Fruit fly (Drosophila melanogaster) whole organism, embryonic: ENCODE measurements around the gene CG11951.

ENCODE experiments used
- Aef1 ChIP-seq: fragments of 200-800 bp; sonication (Bioruptor generic); IDR thresholded peaks from 3 replicates; pipeline ENCODE4 v1.3.6; 2022; ENCODE audit warnings: missing biosample characterization, missing genetic modification characterization
- Atf3 ChIP-seq: fragments of 200-800 bp; sonication (Bioruptor generic); optimal IDR thresholded peaks from 3 replicates; lab custom pipeline; 2016; ENCODE audit warnings: missing biosample characterization, missing genetic modification characterization
- BEAF-32 ChIP-seq: fragments of 200-800 bp; sonication (Bioruptor generic); optimal IDR thresholded peaks from 3 replicates; lab custom pipeline; 2017; ENCODE audit warnings: missing biosample characterization, missing genetic modification characterization, mild to moderate bottlenecking, moderate library complexity, missing genetic modification reagents
- CG11560 ChIP-seq: fragments of 200-800 bp; sonication (Bioruptor generic); IDR thresholded peaks from 3 replicates; pipeline ENCODE4 v1.3.6; 2022; ENCODE audit warnings: missing biosample characterization, missing genetic modification characterization
- CG12391 ChIP-seq: fragments of 200-800 bp; sonication (Bioruptor generic); optimal IDR thresholded peaks from 3 replicates; lab custom pipeline; 2018; ENCODE audit warnings: missing biosample characterization, mild to moderate bottlenecking, missing genetic modification characterization, moderate library complexity
- CG14710 ChIP-seq: fragments of 200-800 bp; sonication (Bioruptor generic); optimal IDR thresholded peaks from 3 replicates; lab custom pipeline; 2019; ENCODE audit warnings: missing biosample characterization, mild to moderate bottlenecking, missing genetic modification characterization, moderate library complexity
- CG17186 ChIP-seq: fragments of 200-800 bp; sonication (Bioruptor generic); optimal IDR thresholded peaks from 3 replicates; lab custom pipeline; 2017; ENCODE audit warnings: missing biosample characterization, missing genetic modification reagents, missing genetic modification characterization
- CG1792 ChIP-seq: fragments of 200-800 bp; sonication (Bioruptor generic); optimal IDR thresholded peaks from 2 replicates; lab custom pipeline; 2016; ENCODE audit warnings: missing biosample characterization, missing genetic modification characterization
- CG34224 ChIP-seq: fragments of 200-800 bp; sonication (Bioruptor generic); IDR thresholded peaks from 3 replicates; pipeline ENCODE4 v1.3.6; 2022; ENCODE audit warnings: missing biosample characterization, missing genetic modification characterization; ENCODE audit not compliant: partially characterized antibody
- CG3838 ChIP-seq: fragments of 200-800 bp; sonication (Bioruptor generic); optimal IDR thresholded peaks from 3 replicates; lab custom pipeline; 2016; ENCODE audit warnings: missing biosample characterization, missing genetic modification characterization
- CG5180 ChIP-seq: fragments of 200-800 bp; sonication (Bioruptor generic); optimal IDR thresholded peaks from 3 replicates; lab custom pipeline; 2017; ENCODE audit warnings: missing biosample characterization, missing genetic modification characterization, mild to moderate bottlenecking, moderate library complexity, missing genetic modification reagents
- CG7745 ChIP-seq: fragments of 200-800 bp; sonication (Bioruptor generic); optimal IDR thresholded peaks from 2 replicates; lab custom pipeline; 2018; ENCODE audit warnings: missing biosample characterization, mild to moderate bottlenecking, missing genetic modification characterization, moderate library complexity
- CG8359 ChIP-seq: fragments of 200-800 bp; sonication (Bioruptor generic); optimal IDR thresholded peaks from 2 replicates; lab custom pipeline; 2017; ENCODE audit warnings: missing biosample characterization, mild to moderate bottlenecking, missing genetic modification characterization, borderline replicate concordance
- CG8944 ChIP-seq: fragments of 200-800 bp; sonication (Bioruptor generic); optimal IDR thresholded peaks from 3 replicates; lab custom pipeline; 2016; ENCODE audit warnings: missing biosample characterization, missing genetic modification characterization
- D ChIP-seq, 2 experiments: fragments of 200-800 bp in 1 of 2; fragments of >200 bp in 1 of 2; sonication (Bioruptor generic) in 1 of 2; optimal IDR thresholded peaks; 2 replicates in 1 of 2; 3 replicates in 1 of 2; lab custom pipeline; 2017; ENCODE audit warnings: mild to moderate bottlenecking in 1 of 2, missing biosample characterization in 1 of 2, missing genetic modification characterization in 1 of 2, missing genetic modification reagents in 1 of 2
- Dll ChIP-seq: fragments of 200-800 bp; sonication (Bioruptor generic); IDR thresholded peaks from 4 replicates; pipeline ENCODE4 v1.3.6; 2022; ENCODE audit warnings: missing biosample characterization, missing genetic modification characterization; ENCODE audit not compliant: partially characterized antibody
- Doc2 ChIP-seq: fragments of 200-800 bp; sonication (Bioruptor generic); IDR thresholded peaks from 2 replicates; pipeline ENCODE4 v1.3.6; 2022; ENCODE audit warnings: missing biosample characterization, missing genetic modification characterization
- Doc3 ChIP-seq: fragments of 200-800 bp; sonication (Bioruptor generic); IDR thresholded peaks from 3 replicates; pipeline ENCODE4 v1.3.6; 2022; ENCODE audit warnings: missing biosample characterization, missing genetic modification characterization; ENCODE audit not compliant: partially characterized antibody
- Dp ChIP-seq: fragments of 200-800 bp; sonication (Bioruptor generic); optimal IDR thresholded peaks from 2 replicates; lab custom pipeline; 2018; ENCODE audit warnings: missing biosample characterization, mild to moderate bottlenecking, missing genetic modification characterization, moderate library complexity
- E2f2 ChIP-seq: fragments of 200-800 bp; sonication (Bioruptor generic); IDR thresholded peaks from 2 replicates; pipeline ENCODE4 v1.3.6; 2022; ENCODE audit warnings: missing biosample characterization, missing genetic modification characterization
- Elba2 ChIP-seq: fragments of 200-800 bp; sonication (Bioruptor generic); optimal IDR thresholded peaks from 3 replicates; lab custom pipeline; 2016; ENCODE audit warnings: missing biosample characterization, missing genetic modification characterization
- Fer1 ChIP-seq: fragments of 200-800 bp; sonication (Bioruptor generic); optimal IDR thresholded peaks from 2 replicates; lab custom pipeline; 2017; ENCODE audit warnings: missing biosample characterization, mild to moderate bottlenecking, missing genetic modification characterization
- H2.0 ChIP-seq: fragments of 200-800 bp; sonication (Bioruptor generic); IDR thresholded peaks from 2 replicates; pipeline ENCODE4 v1.3.6; 2022; ENCODE audit warnings: missing biosample characterization, missing genetic modification characterization
- HLH4C ChIP-seq: fragments of 200-800 bp; sonication (Bioruptor generic); IDR thresholded peaks from 3 replicates; pipeline ENCODE4 v1.3.6; 2022; ENCODE audit warnings: missing biosample characterization, missing genetic modification characterization; ENCODE audit not compliant: partially characterized antibody
- HmgD ChIP-seq: fragments of 200-800 bp; sonication (Bioruptor generic); optimal IDR thresholded peaks from 3 replicates; lab custom pipeline; 2016; ENCODE audit warnings: missing biosample characterization, missing genetic modification characterization
- Hmr ChIP-seq: fragments of 200-800 bp; sonication (Bioruptor generic); optimal IDR thresholded peaks from 3 replicates; lab custom pipeline; 2017; ENCODE audit warnings: mild to moderate bottlenecking, missing biosample characterization, missing genetic modification reagents, missing genetic modification characterization
- Opbp ChIP-seq: fragments of 200-800 bp; sonication (Bioruptor generic); IDR thresholded peaks from 3 replicates; pipeline ENCODE4 v1.3.6; 2022; ENCODE audit warnings: missing biosample characterization, missing genetic modification characterization; ENCODE audit not compliant: partially characterized antibody
- Sry-δ ChIP-seq: fragments of 200-800 bp; sonication (Bioruptor generic); optimal IDR thresholded peaks from 2 replicates; lab custom pipeline; 2016; ENCODE audit warnings: missing biosample characterization, missing genetic modification characterization
- Taf1 ChIP-seq: fragments of 200-800 bp; sonication (Bioruptor generic); IDR thresholded peaks from 2 replicates; pipeline ENCODE4 v1.3.6; 2022; ENCODE audit warnings: missing biosample characterization, missing genetic modification characterization
- YL-1 ChIP-seq: fragments of 200-800 bp; sonication (Bioruptor generic); optimal IDR thresholded peaks from 3 replicates; lab custom pipeline; 2017; ENCODE audit warnings: missing biosample characterization, mild to moderate bottlenecking, missing genetic modification characterization
- amos ChIP-seq: fragments of 200-800 bp; sonication (Bioruptor generic); IDR thresholded peaks from 2 replicates; pipeline ENCODE4 v1.3.6; 2022; ENCODE audit warnings: missing biosample characterization, missing genetic modification characterization; ENCODE audit not compliant: partially characterized antibody
- bab2 ChIP-seq: fragments of 200-800 bp; sonication (Bioruptor generic); optimal IDR thresholded peaks from 2 replicates; lab custom pipeline; 2016; ENCODE audit warnings: missing biosample characterization, missing genetic modification characterization
- bbx ChIP-seq: fragments of 200-800 bp; sonication (Bioruptor generic); IDR thresholded peaks from 2 replicates; pipeline ENCODE4 v1.3.6; 2022; ENCODE audit warnings: missing biosample characterization, missing genetic modification characterization; ENCODE audit not compliant: partially characterized antibody
- crp ChIP-seq, 2 experiments: fragments of 200-800 bp; sonication (Bioruptor generic); optimal IDR thresholded peaks; 2 replicates in 1 of 2; 3 replicates in 1 of 2; lab custom pipeline; 2017; ENCODE audit warnings: missing biosample characterization in 2 of 2, missing genetic modification characterization in 2 of 2, mild to moderate bottlenecking in 1 of 2, moderate library complexity in 1 of 2
- danr ChIP-seq: fragments of 200-800 bp; sonication (Bioruptor generic); IDR thresholded peaks from 2 replicates; pipeline ENCODE4 v1.3.6; 2022; ENCODE audit warnings: missing biosample characterization, missing genetic modification characterization
- gro ChIP-seq: fragments of 200-800 bp; sonication (Bioruptor generic); optimal IDR thresholded peaks from 2 replicates; lab custom pipeline; 2016; ENCODE audit warnings: missing biosample characterization, missing genetic modification characterization
- inv ChIP-seq: fragments of 200-800 bp; sonication (Bioruptor generic); IDR thresholded peaks from 2 replicates; pipeline ENCODE4 v1.3.6; 2022; ENCODE audit warnings: missing biosample characterization, missing genetic modification characterization; ENCODE audit not compliant: partially characterized antibody
- nerfin-2 ChIP-seq: fragments of 200-800 bp; sonication (Bioruptor generic); IDR thresholded peaks from 2 replicates; pipeline ENCODE4 v1.3.6; 2022; ENCODE audit warnings: missing biosample characterization, missing genetic modification characterization; ENCODE audit not compliant: partially characterized antibody
- nmo ChIP-seq: fragments of 200-800 bp; sonication (Bioruptor generic); optimal IDR thresholded peaks from 2 replicates; lab custom pipeline; 2018; ENCODE audit warnings: missing biosample characterization, mild to moderate bottlenecking, missing genetic modification characterization, moderate library complexity
- phol ChIP-seq: fragments of 200-800 bp; sonication (Bioruptor generic); optimal IDR thresholded peaks from 3 replicates; lab custom pipeline; 2018; ENCODE audit warnings: missing biosample characterization, mild to moderate bottlenecking, missing genetic modification characterization, moderate library complexity
- prd ChIP-seq, 3 experiments: fragments of >200 bp in 2 of 3; fragments of 200-800 bp in 1 of 3; sonication (Bioruptor generic) in 1 of 3; optimal IDR thresholded peaks in 2 of 3; IDR thresholded peaks in 1 of 3; 2 replicates in 2 of 3; 3 replicates in 1 of 3; pipeline versions ENCODE4 v1.3.6 to Lab custom; 2017 to 2022; ENCODE audit warnings: missing biosample characterization in 1 of 3, missing genetic modification characterization in 1 of 3
- row ChIP-seq: fragments of 200-800 bp; sonication (Bioruptor generic); IDR thresholded peaks from 3 replicates; pipeline ENCODE4 v1.3.6; 2022; ENCODE audit warnings: missing biosample characterization, missing genetic modification characterization
- sug ChIP-seq: fragments of 200-800 bp; optimal IDR thresholded peaks from 2 replicates; lab custom pipeline; 2019; ENCODE audit warnings: missing biosample characterization, mild to moderate bottlenecking, missing genetic modification characterization, moderate library complexity
- tna ChIP-seq: fragments of 200-800 bp; sonication (Bioruptor generic); IDR thresholded peaks from 2 replicates; pipeline ENCODE4 v1.3.6; 2022; ENCODE audit warnings: missing biosample characterization, missing genetic modification characterization; ENCODE audit not compliant: partially characterized antibody
- zen2 ChIP-seq: fragments of 200-800 bp; sonication (Bioruptor generic); IDR thresholded peaks from 3 replicates; pipeline ENCODE4 v1.3.6; 2022; ENCODE audit warnings: missing biosample characterization, missing genetic modification characterization; ENCODE audit not compliant: partially characterized antibody
- zf30C ChIP-seq: fragments of 200-800 bp; sonication (Bioruptor generic); optimal IDR thresholded peaks from 3 replicates; lab custom pipeline; 2018; ENCODE audit warnings: missing biosample characterization, mild to moderate bottlenecking, missing genetic modification characterization

Gene CG11951

DNA sequence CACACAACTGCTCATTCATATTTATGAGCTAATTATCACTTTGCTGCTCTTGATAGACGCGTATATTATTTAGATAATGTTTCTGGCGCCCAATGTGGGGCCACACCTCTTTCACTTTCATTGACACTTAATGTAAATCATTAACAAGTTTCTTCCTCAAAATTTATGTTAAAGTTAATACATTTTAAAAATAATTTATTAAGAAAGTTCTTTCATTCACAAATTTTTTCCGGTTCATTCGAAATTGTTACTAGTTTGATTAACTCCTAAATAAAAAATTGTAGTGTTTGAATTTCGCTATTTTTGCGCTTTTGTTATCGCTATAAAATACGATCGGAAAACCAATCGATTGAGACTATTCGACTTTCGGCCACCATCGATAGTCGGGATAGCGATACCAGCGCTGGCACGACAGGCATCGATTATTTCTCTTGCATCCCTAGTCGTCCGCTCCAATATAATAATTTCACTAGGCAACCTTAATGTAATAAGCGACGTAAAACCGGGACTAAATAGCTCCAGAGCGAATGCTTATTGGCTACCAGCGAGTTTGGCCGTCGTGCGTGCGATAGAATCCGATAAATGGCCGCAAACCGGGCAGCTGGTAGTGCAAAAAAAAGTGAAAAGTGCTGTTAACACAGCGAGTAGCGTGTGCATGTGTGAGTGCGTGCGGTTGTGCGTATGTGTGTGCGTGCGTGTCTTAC is 9.6 kb downstream of the CG11951 start, which contains the start of gene Usp1:
Usp1 (plus strand) TSS at position 417 of the 704 bp plus-strand sequence.
- TF ChIP-seq CG5180 (GFP tag; lab: Kevin White, UChicago) (no peak), zen2 (GFP tag; lab: Robert Waterston, UW) (peak; percentile 94), inv (GFP tag; lab: Robert Waterston, UW) (peak; percentile 93), bab2 (no peak), nerfin-2 (GFP tag; lab: Robert Waterston, UW) (peak; percentile 96), Sry-δ (GFP tag; lab: Kevin White, UChicago) (peak; percentile 93), CG3838 (no peak), Taf1 (GFP tag; lab: Robert Waterston, UW) (no peak), Hmr (GFP tag; lab: Kevin White, UChicago) (no peak), CG7745 (no peak), nmo (peak; percentile 62), tna (GFP tag; lab: Robert Waterston, UW) (peak; percentile 98), CG8359 (GFP tag; lab: Kevin White, UChicago) (no peak), Elba2 (GFP tag; lab: Kevin White, UChicago) (no peak), Dll (GFP tag; lab: Robert Waterston, UW) (peak; percentile 91), amos (GFP tag; lab: Robert Waterston, UW) (peak; percentile 96), zf30C (GFP tag; lab: Kevin White, UChicago) (no peak), Opbp (GFP tag; lab: Robert Waterston, UW) (peak; percentile 96), BEAF-32 (peak; percentile 94), Doc2 (GFP tag; lab: Robert Waterston, UW) (no peak), D (optimal IDR thresholded peaks at IDR 0.05; lab: Kevin White, UChicago) (peak; percentile 73), D (GFP tag; optimal IDR thresholded peaks at IDR 0.05; lab: Kevin White, UChicago) (no peak), phol (peak; percentile 49), Doc3 (GFP tag; lab: Robert Waterston, UW) (peak; percentile 86), HLH4C (GFP tag; lab: Robert Waterston, UW) (peak; percentile 99), H2.0 (no peak), Atf3 (GFP tag; lab: Kevin White, UChicago) (no peak), CG34224 (GFP tag; lab: Robert Waterston, UW) (peak; percentile 95), CG12391 (tag; lab: Kevin White, UChicago) (peak; percentile 12), Fer1 (no peak), CG14710 (tag; lab: Kevin White, UChicago) (peak; percentile 50), crp (GFP tag; optimal IDR thresholded peaks at IDR 0.05; lab: Kevin White, UChicago) (peak in 1 of 2 experiments; percentile 8), YL-1 (GFP tag; lab: Kevin White, UChicago) (peak; percentile 83), CG17186 (peak; percentile 75), E2f2 (GFP tag; lab: Robert Waterston, UW) (peak; percentile 94), bbx (GFP tag; lab: Robert Waterston, UW) (peak; percentile 97), danr (GFP tag; lab: Robert Waterston, UW) (no peak), Aef1 (GFP tag; lab: Robert Waterston, UW) (no peak), CG1792 (GFP tag; lab: Kevin White, UChicago) (no peak), Dp (peak; percentile 90), HmgD (GFP tag; lab: Kevin White, UChicago) (peak; percentile 42), gro (peak; percentile 65), CG11560 (peak; percentile 100), row (GFP tag; lab: Robert Waterston, UW) (peak; percentile 14; the same call in 1 of the 3 replicates), sug (peak; percentile 8), CG8944 (no peak), prd (optimal IDR thresholded peaks at IDR 0.05; lab: Kevin White, UChicago) (no peak), prd (GFP tag; IDR thresholded peaks at IDR 0.05; lab: Robert Waterston, UW) (no peak)
